Worm (Caenorhabditis elegans): ENCODE measurements around the gene T01D1.4.

ce11 chrII:146933-147332 is 32.0 kb downstream of the T01D1.4 start, which contains the start of gene T25D3.4:
- no peak for TF ChIP-seq ceh-82 (tag; optimal IDR thresholded peaks at IDR 0.05)
- TF ChIP-seq nhr-12 (tag; optimal IDR thresholded peaks at IDR 0.05) = no peak
- TF ChIP-seq nhr-25 (tag; optimal IDR thresholded peaks at IDR 0.05) = no peak
- no peak for TF ChIP-seq ztf-11 (tag; optimal IDR thresholded peaks at IDR 0.05)
- no peak for TF ChIP-seq aly-2 (tag; optimal IDR thresholded peaks at IDR 0.05)
- no peak for TF ChIP-seq ceh-9 (tag; optimal IDR thresholded peaks at IDR 0.05)
